Worm (Caenorhabditis elegans): ENCODE measurements around the gene F39H12.1.

DNA sequence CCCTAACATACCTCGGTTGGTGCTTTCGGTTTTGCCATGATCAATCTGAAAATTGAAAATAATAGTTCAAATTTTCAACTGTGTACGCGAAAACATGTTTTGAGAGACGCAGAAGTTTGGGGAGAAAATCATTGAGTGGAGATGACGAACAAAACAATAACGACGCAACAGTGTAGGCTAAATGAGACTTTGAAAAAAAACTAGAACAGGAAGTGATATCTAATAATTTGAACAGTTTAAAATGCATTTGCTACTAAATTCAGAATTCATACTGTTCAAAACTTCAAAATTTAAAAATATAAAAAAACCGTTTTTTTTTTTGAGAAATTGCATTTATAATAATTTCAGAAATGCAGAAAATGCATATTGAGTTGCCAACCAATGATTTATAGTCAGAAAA is 21.5 kb upstream of the F39H12.1 start, which contains the start of gene F25E2.3:
- no peak for TF ChIP-seq blmp-1 (tag; optimal IDR thresholded peaks at IDR 0.05)
- TF ChIP-seq ztf-11 (tag; optimal IDR thresholded peaks at IDR 0.05), result no peak
- TF ChIP-seq ces-1 (GFP tag; optimal IDR thresholded peaks at IDR 0.05), result no peak
- no peak for TF ChIP-seq elt-3 (tag; optimal IDR thresholded peaks at IDR 0.05)
- TF ChIP-seq unc-62 (GFP tag; optimal IDR thresholded peaks at IDR 0.05), result no peak
- TF ChIP-seq sem-2 (GFP tag; optimal IDR thresholded peaks at IDR 0.05), result no peak
- TF ChIP-seq elt-1 (tag; optimal IDR thresholded peaks at IDR 0.05; ENCODE audit: borderline replicate concordance, insufficient read depth), result no peak
- TF ChIP-seq lsy-2 (tag; optimal IDR thresholded peaks at IDR 0.05), result no peak
- TF ChIP-seq hlh-1 (tag; optimal IDR thresholded peaks at IDR 0.05), result no peak
- TF ChIP-seq nhr-237 (tag; optimal IDR thresholded peaks at IDR 0.05), result no peak
- no peak for TF ChIP-seq nhr-76 (tag; optimal IDR thresholded peaks at IDR 0.05)
- TF ChIP-seq pha-4 (tag; optimal IDR thresholded peaks at IDR 0.05), result no peak
